Worm (Caenorhabditis elegans): ENCODE results near the gene C56E10.3.

ce11 chrX:6642798-6643197 lies 2.7 kb upstream of the C56E10.3 start:
- TF ChIP-seq scrt-1 (GFP tag; IDR thresholded peaks at IDR 0.05): no peak
- no peak for TF ChIP-seq tra-4 (tag; optimal IDR thresholded peaks at IDR 0.05)
- TF ChIP-seq flt-1 (GFP tag; IDR thresholded peaks at IDR 0.05): no peak
- TF ChIP-seq tbx-11 (GFP tag; IDR thresholded peaks at IDR 0.05): no peak
- no peak for TF ChIP-seq ceh-13 (GFP tag; optimal IDR thresholded peaks at IDR 0.05)
